Worm (Caenorhabditis elegans) whole organism, young adult: ENCODE data around the gene far-5.

ENCODE experiments used
- B0019.2 ChIP-seq: fragments of 200-800 bp; sonication (Bioruptor generic); conservative IDR thresholded peaks from 2 replicates; pipeline ENCODE4 v1.3.6; 2022; ENCODE audit warnings: missing genetic modification reagents, missing genetic modification characterization, missing compliant biosample characterization
- B0261.1 ChIP-seq: sonication (generic microtip); optimal IDR thresholded peaks from 2 replicates; lab custom pipeline; 2016; ENCODE audit warnings: mild to moderate bottlenecking, missing genetic modification characterization, moderate library complexity, missing compliant biosample characterization
- F10E7.11 ChIP-seq: sonication (generic microtip); optimal IDR thresholded peaks from 2 replicates; lab custom pipeline; 2017; ENCODE audit warnings: mild to moderate bottlenecking, missing genetic modification characterization, moderate library complexity, missing compliant biosample characterization
- F22D6.2 ChIP-seq: sonication (generic microtip); optimal IDR thresholded peaks from 2 replicates; lab custom pipeline; 2016; ENCODE audit warnings: mild to moderate bottlenecking, missing genetic modification characterization, missing compliant biosample characterization
- F33H1.4 ChIP-seq: fragments of 200-800 bp; sonication (Bioruptor generic); IDR thresholded peaks from 2 replicates; pipeline ENCODE4 v1.3.6; 2022; ENCODE audit warnings: missing genetic modification reagents, missing genetic modification characterization, missing compliant biosample characterization
- F37B4.10 ChIP-seq: fragments of 200-800 bp; sonication (Bioruptor generic); IDR thresholded peaks from 2 replicates; pipeline ENCODE4 v1.3.6; 2022; ENCODE audit warnings: missing genetic modification characterization, missing compliant biosample characterization
- F49E8.2 ChIP-seq: sonication (generic microtip); optimal IDR thresholded peaks from 3 replicates; lab custom pipeline; 2017; ENCODE audit warnings: missing genetic modification characterization, mild to moderate bottlenecking, missing compliant biosample characterization, antibody characterized with exemption, moderate library complexity; ENCODE audit not compliant: insufficient read depth
- F52B5.7 ChIP-seq: sonication (generic microtip); optimal IDR thresholded peaks from 2 replicates; lab custom pipeline; 2016; ENCODE audit warnings: mild to moderate bottlenecking, missing genetic modification characterization, missing compliant biosample characterization
- K11D2.4 ChIP-seq: fragments of 200-800 bp; sonication (Bioruptor generic); IDR thresholded peaks from 2 replicates; pipeline ENCODE4 v1.3.6; 2022; ENCODE audit warnings: missing genetic modification reagents, missing genetic modification characterization, missing compliant biosample characterization
- K12H6.12 ChIP-seq: fragments of 200-800 bp; sonication (Bioruptor generic); optimal IDR thresholded peaks from 2 replicates; lab custom pipeline; 2018; ENCODE audit warnings: mild to moderate bottlenecking, missing genetic modification characterization, missing compliant biosample characterization
- Y53G8AR.9 ChIP-seq: fragments of 200-800 bp; sonication (Bioruptor generic); conservative IDR thresholded peaks from 2 replicates; pipeline ENCODE4 v1.3.6; 2022; ENCODE audit warnings: missing genetic modification reagents, missing genetic modification characterization, missing compliant biosample characterization
- Y56A3A.18 ChIP-seq: fragments of 200-800 bp; sonication (Bioruptor generic); IDR thresholded peaks from 2 replicates; pipeline ENCODE4 v1.3.6; 2022; ENCODE audit warnings: missing genetic modification reagents, missing genetic modification characterization, missing compliant biosample characterization
- ZK185.1 ChIP-seq: sonication (generic microtip); optimal IDR thresholded peaks from 2 replicates; lab custom pipeline; 2016; ENCODE audit warnings: mild to moderate bottlenecking, missing genetic modification characterization, missing compliant biosample characterization; ENCODE audit not compliant: poor library complexity, severe bottlenecking
- ama-1 ChIP-seq, 3 experiments: fragments of 150-350 bp in 1 of 3; sonication (generic microtip) in 2 of 3; optimal IDR thresholded peaks; 2 replicates each; lab custom pipeline; 2014 to 2018; ENCODE audit warnings: missing biosample characterization in 2 of 3, missing genetic modification characterization in 2 of 3, missing genetic modification reagents in 2 of 3
- attf-3 ChIP-seq: fragments of 200-800 bp; sonication (Bioruptor generic); conservative IDR thresholded peaks from 2 replicates; pipeline ENCODE4 v1.3.6; 2022; ENCODE audit warnings: missing genetic modification reagents, missing genetic modification characterization, missing compliant biosample characterization
- attf-5 ChIP-seq: fragments of 200-800 bp; sonication (Bioruptor generic); optimal IDR thresholded peaks from 2 replicates; lab custom pipeline; 2018; ENCODE audit warnings: mild to moderate bottlenecking, missing genetic modification characterization, missing compliant biosample characterization
- ccch-3 ChIP-seq: fragments of 200-800 bp; sonication (Bioruptor generic); optimal IDR thresholded peaks from 2 replicates; lab custom pipeline; 2018; ENCODE audit warnings: mild to moderate bottlenecking, missing genetic modification characterization, missing compliant biosample characterization
- cebp-1 ChIP-seq, 2 experiments: fragments of 200-800 bp in 1 of 2; sonication (Bioruptor generic) in 1 of 2; sonication (generic microtip) in 1 of 2; IDR thresholded peaks in 1 of 2; optimal IDR thresholded peaks in 1 of 2; 2 replicates each; pipeline versions ENCODE4 v1.3.6 to Lab custom; 2017 to 2022; ENCODE audit warnings: missing compliant biosample characterization in 2 of 2, missing genetic modification characterization in 2 of 2, mild to moderate bottlenecking in 1 of 2, missing genetic modification reagents in 1 of 2, moderate library complexity in 1 of 2
- ceh-100 ChIP-seq: fragments of 200-800 bp; sonication (Bioruptor generic); IDR thresholded peaks from 2 replicates; pipeline ENCODE4 v1.3.6; 2022; ENCODE audit warnings: missing genetic modification reagents, missing genetic modification characterization, missing compliant biosample characterization
- chd-7 ChIP-seq: sonication (generic microtip); optimal IDR thresholded peaks from 2 replicates; lab custom pipeline; 2016; ENCODE audit warnings: mild to moderate bottlenecking, missing genetic modification characterization, moderate library complexity, missing compliant biosample characterization
- die-1 ChIP-seq: sonication (generic microtip); optimal IDR thresholded peaks from 2 replicates; lab custom pipeline; 2016; ENCODE audit warnings: missing genotype, mild to moderate bottlenecking, missing genetic modification characterization, missing compliant biosample characterization
- dpl-1 ChIP-seq: fragments of 150-350 bp; optimal IDR thresholded peaks from 2 replicates; lab custom pipeline; 2014; ENCODE audit warnings: missing biosample characterization, missing genetic modification reagents, missing genetic modification characterization
- egl-44 ChIP-seq: fragments of 200-800 bp; sonication (Bioruptor generic); IDR thresholded peaks from 2 replicates; pipeline ENCODE4 v1.3.6; 2022; ENCODE audit warnings: missing genetic modification reagents, missing genetic modification characterization, missing compliant biosample characterization
- hmg-1.2 ChIP-seq: fragments of 200-800 bp; sonication (Bioruptor generic); IDR thresholded peaks from 2 replicates; pipeline ENCODE4 v1.3.6; 2022; ENCODE audit warnings: missing genetic modification reagents, missing genetic modification characterization, missing compliant biosample characterization
- lag-1 ChIP-seq: fragments of 200-800 bp; sonication (Bioruptor generic); IDR thresholded peaks from 2 replicates; pipeline ENCODE4 v1.3.6; 2022; ENCODE audit warnings: missing genetic modification reagents, missing genetic modification characterization, missing compliant biosample characterization
- lin-26 ChIP-seq: fragments of 200-800 bp; sonication (Bioruptor generic); IDR thresholded peaks from 2 replicates; pipeline ENCODE4 v1.3.6; 2022; ENCODE audit warnings: missing genetic modification reagents, missing genetic modification characterization, missing compliant biosample characterization
- lin-35 ChIP-seq, 3 experiments: fragments of 150-350 bp in 2 of 3; sonication (generic microtip) in 1 of 3; optimal IDR thresholded peaks; 2 replicates each; lab custom pipeline; 2014 to 2018; ENCODE audit warnings: missing biosample characterization in 3 of 3, missing genetic modification characterization in 3 of 3, missing genetic modification reagents in 3 of 3
- lin-54 ChIP-seq: fragments of 200-800 bp; sonication (Bioruptor generic); optimal IDR thresholded peaks from 2 replicates; lab custom pipeline; 2018; ENCODE audit warnings: mild to moderate bottlenecking, missing genetic modification characterization, missing compliant biosample characterization
- lsl-1 ChIP-seq: fragments of 200-800 bp; sonication (Bioruptor generic); optimal IDR thresholded peaks from 2 replicates; lab custom pipeline; 2018; ENCODE audit warnings: mild to moderate bottlenecking, missing genetic modification characterization, moderate library complexity, missing compliant biosample characterization
- madf-3 ChIP-seq: fragments of 200-800 bp; sonication (Bioruptor generic); IDR thresholded peaks from 2 replicates; pipeline ENCODE4 v1.3.6; 2022; ENCODE audit warnings: missing genetic modification reagents, missing genetic modification characterization, missing compliant biosample characterization
- mxl-1 ChIP-seq: sonication (generic microtip); optimal IDR thresholded peaks from 2 replicates; lab custom pipeline; 2016; ENCODE audit warnings: missing genetic modification characterization, missing compliant biosample characterization
- nfya-1 ChIP-seq: sonication (generic microtip); optimal IDR thresholded peaks from 2 replicates; lab custom pipeline; 2017; ENCODE audit warnings: antibody characterized with exemption, missing compliant biosample characterization, missing genetic modification characterization, borderline replicate concordance; ENCODE audit not compliant: insufficient read depth
- nhr-90 ChIP-seq: sonication (generic microtip); optimal IDR thresholded peaks from 2 replicates; lab custom pipeline; 2016; ENCODE audit warnings: missing genotype, mild to moderate bottlenecking, missing genetic modification characterization, missing compliant biosample characterization
- pha-4 ChIP-seq: fragments of 150-350 bp; sonication (generic microtip); optimal IDR thresholded peaks from 2 replicates; lab custom pipeline; 2014; ENCODE audit warnings: missing biosample characterization, missing genetic modification reagents, missing genetic modification characterization
- rcor-1 ChIP-seq: fragments of 200-800 bp; sonication (Bioruptor generic); IDR thresholded peaks from 2 replicates; pipeline ENCODE4 v1.3.6; 2022; ENCODE audit warnings: missing genetic modification reagents, missing genetic modification characterization, missing compliant biosample characterization
- rpc-1 ChIP-seq, 2 experiments: fragments of 150-350 bp in 1 of 2; sonication (generic microtip) in 1 of 2; optimal IDR thresholded peaks; 2 replicates each; lab custom pipeline; 2014 to 2018; ENCODE audit warnings: missing biosample characterization in 1 of 2, missing genetic modification characterization in 1 of 2, missing genetic modification reagents in 1 of 2, missing genotype in 1 of 2
- snpc-1.3 ChIP-seq: sonication (generic microtip); optimal IDR thresholded peaks from 2 replicates; lab custom pipeline; 2017; ENCODE audit warnings: missing genetic modification characterization, mild to moderate bottlenecking, missing compliant biosample characterization, antibody characterized with exemption, moderate library complexity, missing genotype, missing genetic modification reagents; ENCODE audit not compliant: insufficient read depth
- snpc-3.4 ChIP-seq: sonication (generic microtip); optimal IDR thresholded peaks from 2 replicates; lab custom pipeline; 2017; ENCODE audit warnings: missing genetic modification characterization, mild to moderate bottlenecking, missing compliant biosample characterization, antibody characterized with exemption, moderate library complexity, missing genotype, missing genetic modification reagents
- somi-1 ChIP-seq: fragments of 200-800 bp; sonication (Bioruptor generic); optimal IDR thresholded peaks from 2 replicates; lab custom pipeline; 2018; ENCODE audit warnings: mild to moderate bottlenecking, missing genetic modification characterization, missing compliant biosample characterization
- tbp1 ChIP-seq: fragments of 200-800 bp; sonication (Bioruptor generic); optimal IDR thresholded peaks from 2 replicates; lab custom pipeline; 2018; ENCODE audit warnings: mild to moderate bottlenecking, missing genetic modification characterization, missing compliant biosample characterization
- tlf-1 ChIP-seq: fragments of 200-800 bp; sonication (Bioruptor generic); optimal IDR thresholded peaks from 2 replicates; lab custom pipeline; 2018; ENCODE audit warnings: mild to moderate bottlenecking, missing genetic modification characterization, missing compliant biosample characterization
- unc-62 ChIP-seq: fragments of 150-350 bp; optimal IDR thresholded peaks from 2 replicates; lab custom pipeline; 2014; ENCODE audit warnings: missing biosample characterization, missing genetic modification reagents, missing genetic modification characterization
- xnd-1 ChIP-seq: sonication (generic microtip); optimal IDR thresholded peaks from 2 replicates; lab custom pipeline; 2016; ENCODE audit warnings: missing genotype, missing genetic modification reagents, missing genetic modification characterization, missing compliant biosample characterization
- zfh-2 ChIP-seq: fragments of 200-800 bp; sonication (Bioruptor generic); conservative IDR thresholded peaks from 2 replicates; pipeline ENCODE4 v1.3.6; 2022; ENCODE audit warnings: missing genetic modification reagents, missing genetic modification characterization, missing compliant biosample characterization
- ztf-22 ChIP-seq: fragments of 200-800 bp; sonication (Bioruptor generic); optimal IDR thresholded peaks from 2 replicates; lab custom pipeline; 2018; ENCODE audit warnings: mild to moderate bottlenecking, missing genetic modification characterization, moderate library complexity, missing compliant biosample characterization

The far-5 gene

ce11 chrV:13006754-13007153 lies 11.4 kb downstream of the far-5 start:
- TF ChIP-seq attf-3 (GFP tag; lab: Robert Waterston, UW): no peak
- TF ChIP-seq somi-1 (GFP tag; lab: Kevin White, UChicago): no peak
- no peak for TF ChIP-seq F52B5.7 (tag; lab: Kevin White, UChicago)
- TF ChIP-seq unc-62 (GFP tag; lab: Kevin White, UChicago): no peak
- no peak for TF ChIP-seq F37B4.10 (GFP tag; lab: Robert Waterston, UW)
- 0 out of 2 replicates have a peak, but pooled peaks have one; percentile 14 for TF ChIP-seq hmg-1.2 (GFP tag; lab: Robert Waterston, UW)
- peak; percentile 16 for TF ChIP-seq snpc-3.4 (tag; lab: Kevin White, UChicago)
- TF ChIP-seq rcor-1 (GFP tag; lab: Robert Waterston, UW): no peak
- no peak for TF ChIP-seq nfya-1 (tag; lab: Kevin White, UChicago)
- no peak for TF ChIP-seq F22D6.2
- no peak for TF ChIP-seq F10E7.11 (tag; lab: Kevin White, UChicago)
- no peak for TF ChIP-seq xnd-1 (tag; lab: Kevin White, UChicago)
- TF ChIP-seq ztf-22 (GFP tag; lab: Kevin White, UChicago): no peak
- TF ChIP-seq lin-54 (GFP tag; lab: Kevin White, UChicago): peak; percentile 30
- no peak for TF ChIP-seq ceh-100 (GFP tag; lab: Robert Waterston, UW)
- no peak for TF ChIP-seq zfh-2 (GFP tag; lab: Robert Waterston, UW)
- no peak for TF ChIP-seq cebp-1 (GFP tag; IDR thresholded peaks at IDR 0.05; lab: Robert Waterston, UW)
- peak; percentile 19 for TF ChIP-seq cebp-1 (tag; optimal IDR thresholded peaks at IDR 0.05; lab: Kevin White, UChicago)
- TF ChIP-seq snpc-1.3 (tag; lab: Kevin White, UChicago): peak; percentile 43
- TF ChIP-seq K12H6.12: no peak
- TF ChIP-seq ama-1 (optimal IDR thresholded peaks at IDR 0.05; lab: Kevin White, UChicago): no peak
- TF ChIP-seq ama-1 (GFP tag; optimal IDR thresholded peaks at IDR 0.05; lab: Kevin White, UChicago): peak in 1 of 2 experiments; percentile 61
- 0 out of 2 replicates have a peak, but pooled peaks have one; percentile 7 for TF ChIP-seq F33H1.4 (GFP tag; lab: Robert Waterston, UW)
- TF ChIP-seq Y53G8AR.9 (GFP tag; lab: Robert Waterston, UW): peak; percentile 25; the same call in 1 of the 2 replicates
- no peak for TF ChIP-seq die-1 (tag; lab: Kevin White, UChicago)
- no peak for TF ChIP-seq dpl-1 (GFP tag; lab: Kevin White, UChicago)
- TF ChIP-seq tlf-1: peak; percentile 39
- TF ChIP-seq B0019.2 (GFP tag; lab: Robert Waterston, UW): no peak
- no peak for TF ChIP-seq lag-1 (GFP tag; lab: Robert Waterston, UW)
- peak; percentile 72 for TF ChIP-seq F49E8.2 (tag; lab: Kevin White, UChicago)
- no peak; the same call in 1 of the 2 replicates for TF ChIP-seq lin-26 (GFP tag; lab: Robert Waterston, UW)
- TF ChIP-seq K11D2.4 (GFP tag; lab: Robert Waterston, UW): no peak
- TF ChIP-seq ZK185.1 (tag; lab: Kevin White, UChicago): no peak
- TF ChIP-seq mxl-1 (tag; lab: Kevin White, UChicago): peak; percentile 20
- TF ChIP-seq pha-4 (tag; lab: Kevin White, UChicago): no peak
- no peak for TF ChIP-seq egl-44 (GFP tag; lab: Robert Waterston, UW)
- TF ChIP-seq attf-5 (GFP tag; lab: Kevin White, UChicago): no peak
- no peak for TF ChIP-seq tbp1
- TF ChIP-seq lin-35 (GFP tag; optimal IDR thresholded peaks at IDR 0.05; lab: Kevin White, UChicago): no peak
- TF ChIP-seq nhr-90 (tag; lab: Kevin White, UChicago): no peak
- 0 out of 2 replicates have a peak, but pooled peaks have one; percentile 2 for TF ChIP-seq madf-3 (GFP tag; lab: Robert Waterston, UW)
- TF ChIP-seq rpc-1 (optimal IDR thresholded peaks at IDR 0.05; lab: Kevin White, UChicago): no peak
- TF ChIP-seq rpc-1 (tag; optimal IDR thresholded peaks at IDR 0.05; lab: Kevin White, UChicago): no peak
- TF ChIP-seq ccch-3 (GFP tag; lab: Kevin White, UChicago): no peak
- TF ChIP-seq B0261.1 (tag; lab: Kevin White, UChicago): no peak
- no peak for TF ChIP-seq chd-7
- TF ChIP-seq Y56A3A.18 (GFP tag; lab: Robert Waterston, UW): no peak
- TF ChIP-seq lsl-1 (GFP tag; lab: Kevin White, UChicago): peak; percentile 1
